Fruit fly (Drosophila melanogaster) whole organism, embryonic: ENCODE data around the gene Sgs5bis.

Experiments
- Aef1 ChIP-seq: fragments of 200-800 bp; sonication (Bioruptor generic); IDR thresholded peaks from 3 replicates; pipeline ENCODE4 v1.3.6; 2022; ENCODE audit warnings: missing biosample characterization, missing genetic modification characterization
- B-H2 ChIP-seq: fragments of 200-800 bp; sonication (Bioruptor generic); optimal IDR thresholded peaks from 2 replicates; lab custom pipeline; 2018; ENCODE audit warnings: missing biosample characterization, mild to moderate bottlenecking, missing genetic modification characterization
- BEAF-32 ChIP-seq: fragments of 200-800 bp; sonication (Bioruptor generic); optimal IDR thresholded peaks from 3 replicates; lab custom pipeline; 2017; ENCODE audit warnings: missing biosample characterization, missing genetic modification characterization, mild to moderate bottlenecking, moderate library complexity, missing genetic modification reagents
- CG10321 ChIP-seq: fragments of 200-800 bp; sonication (Bioruptor generic); IDR thresholded peaks from 2 replicates; pipeline ENCODE4 v1.3.6; 2022; ENCODE audit warnings: missing biosample characterization, missing genetic modification characterization
- CG10366 ChIP-seq: fragments of 200-800 bp; sonication (Bioruptor generic); IDR thresholded peaks from 2 replicates; pipeline ENCODE4 v1.3.6; 2022; ENCODE audit warnings: missing biosample characterization, missing genetic modification characterization
- CG10979 ChIP-seq: fragments of 200-800 bp; sonication (Bioruptor generic); optimal IDR thresholded peaks from 2 replicates; lab custom pipeline; 2018; ENCODE audit warnings: missing biosample characterization, mild to moderate bottlenecking, missing genetic modification characterization, moderate library complexity
- CG12071 ChIP-seq: fragments of 200-800 bp; sonication (Bioruptor generic); optimal IDR thresholded peaks from 3 replicates; lab custom pipeline; 2018; ENCODE audit warnings: missing biosample characterization, mild to moderate bottlenecking, missing genetic modification characterization
- CG12155 ChIP-seq: fragments of 200-800 bp; sonication (Bioruptor generic); optimal IDR thresholded peaks from 3 replicates; lab custom pipeline; 2016; ENCODE audit warnings: missing biosample characterization, missing genetic modification characterization
- CG1647 ChIP-seq: fragments of 200-800 bp; sonication (Bioruptor generic); optimal IDR thresholded peaks from 3 replicates; lab custom pipeline; 2016; ENCODE audit warnings: missing biosample characterization, missing genetic modification characterization
- CG16813 ChIP-seq: fragments of 200-800 bp; sonication (Bioruptor generic); IDR thresholded peaks from 3 replicates; pipeline ENCODE4 v1.3.6; 2022; ENCODE audit warnings: missing biosample characterization, missing genetic modification characterization; ENCODE audit not compliant: partially characterized antibody
- CG17385 ChIP-seq: fragments of 200-800 bp; sonication (Bioruptor generic); optimal IDR thresholded peaks from 3 replicates; lab custom pipeline; 2018; ENCODE audit warnings: missing biosample characterization, mild to moderate bottlenecking, missing genetic modification characterization
- CG1832 ChIP-seq: fragments of 200-800 bp; sonication (Bioruptor generic); optimal IDR thresholded peaks from 2 replicates; lab custom pipeline; 2017; ENCODE audit warnings: missing biosample characterization, mild to moderate bottlenecking, missing genetic modification characterization, inconsistent platforms
- CG2120 ChIP-seq: fragments of 200-800 bp; sonication (Bioruptor generic); optimal IDR thresholded peaks from 3 replicates; lab custom pipeline; 2016; ENCODE audit warnings: missing biosample characterization, missing genetic modification characterization
- CG2129 ChIP-seq: fragments of 200-800 bp; sonication (Bioruptor generic); IDR thresholded peaks from 2 replicates; pipeline ENCODE4 v1.3.6; 2022; ENCODE audit warnings: missing biosample characterization, missing genetic modification characterization; ENCODE audit not compliant: partially characterized antibody
- CG30403 ChIP-seq: fragments of 200-800 bp; sonication (Bioruptor generic); optimal IDR thresholded peaks from 3 replicates; lab custom pipeline; 2016; ENCODE audit warnings: missing biosample characterization, missing genetic modification characterization
- CG33213 ChIP-seq: fragments of 200-800 bp; sonication (Bioruptor generic); optimal IDR thresholded peaks from 3 replicates; lab custom pipeline; 2016; ENCODE audit warnings: missing biosample characterization, missing genetic modification characterization
- CG34376 ChIP-seq: fragments of 200-800 bp; sonication (Bioruptor generic); optimal IDR thresholded peaks from 2 replicates; lab custom pipeline; 2018; ENCODE audit warnings: missing biosample characterization, mild to moderate bottlenecking, missing genetic modification characterization
- CG4730 ChIP-seq: fragments of 200-800 bp; sonication (Bioruptor generic); IDR thresholded peaks from 2 replicates; pipeline ENCODE4 v1.3.6; 2022; ENCODE audit warnings: missing biosample characterization, missing genetic modification characterization
- CG8388 ChIP-seq: fragments of 200-800 bp; sonication (Bioruptor generic); optimal IDR thresholded peaks from 2 replicates; lab custom pipeline; 2019; ENCODE audit warnings: missing biosample characterization, mild to moderate bottlenecking, missing genetic modification characterization, moderate library complexity
- CoRest ChIP-seq: fragments of 200-800 bp; sonication (Bioruptor generic); optimal IDR thresholded peaks from 3 replicates; lab custom pipeline; 2018; ENCODE audit warnings: missing biosample characterization, mild to moderate bottlenecking, missing genetic modification characterization, moderate library complexity
- Dip3 ChIP-seq: fragments of 200-800 bp; sonication (Bioruptor generic); optimal IDR thresholded peaks from 3 replicates; lab custom pipeline; 2016; ENCODE audit warnings: missing biosample characterization, missing genetic modification characterization
- Dll ChIP-seq: fragments of 200-800 bp; sonication (Bioruptor generic); IDR thresholded peaks from 4 replicates; pipeline ENCODE4 v1.3.6; 2022; ENCODE audit warnings: missing biosample characterization, missing genetic modification characterization; ENCODE audit not compliant: partially characterized antibody
- ERR ChIP-seq: fragments of 200-800 bp; sonication (Bioruptor generic); optimal IDR thresholded peaks from 2 replicates; lab custom pipeline; 2016; ENCODE audit warnings: missing biosample characterization, missing genetic modification characterization
- Elba2 ChIP-seq: fragments of 200-800 bp; sonication (Bioruptor generic); optimal IDR thresholded peaks from 3 replicates; lab custom pipeline; 2016; ENCODE audit warnings: missing biosample characterization, missing genetic modification characterization
- Meics ChIP-seq: fragments of 200-800 bp; sonication (Bioruptor generic); optimal IDR thresholded peaks from 2 replicates; lab custom pipeline; 2017; ENCODE audit warnings: missing biosample characterization, mild to moderate bottlenecking, missing genetic modification characterization
- Scr ChIP-seq: fragments of 200-800 bp; sonication (Bioruptor generic); IDR thresholded peaks from 2 replicates; pipeline ENCODE4 v1.3.6; 2022; ENCODE audit warnings: missing biosample characterization, missing genetic modification characterization; ENCODE audit not compliant: partially characterized antibody
- az2 ChIP-seq: fragments of 200-800 bp; sonication (Bioruptor generic); optimal IDR thresholded peaks from 3 replicates; lab custom pipeline; 2016; ENCODE audit warnings: missing biosample characterization, missing genetic modification characterization
- chm ChIP-seq: fragments of 200-800 bp; sonication (Bioruptor generic); IDR thresholded peaks from 2 replicates; pipeline ENCODE4 v1.3.6; 2022; ENCODE audit warnings: missing biosample characterization, missing genetic modification characterization
- croc ChIP-seq: fragments of 200-800 bp; sonication (Bioruptor generic); conservative IDR thresholded peaks from 3 replicates; pipeline ENCODE4 v1.3.6; 2022; ENCODE audit warnings: missing biosample characterization, missing genetic modification characterization
- hbn ChIP-seq: fragments of 200-800 bp; sonication (Bioruptor generic); IDR thresholded peaks from 2 replicates; pipeline ENCODE4 v1.3.6; 2022; ENCODE audit warnings: missing biosample characterization, missing genetic modification characterization; ENCODE audit not compliant: partially characterized antibody
- hkb ChIP-seq, 2 experiments: fragments of 200-800 bp in 1 of 2; fragments of >200 bp in 1 of 2; sonication (Bioruptor generic) in 1 of 2; IDR thresholded peaks in 1 of 2; optimal IDR thresholded peaks in 1 of 2; 2 replicates each; pipeline versions ENCODE4 v1.3.6 to Lab custom; 2017 to 2022; ENCODE audit warnings: missing biosample characterization in 1 of 2, missing genetic modification characterization in 1 of 2
- kay ChIP-seq: fragments of 200-800 bp; sonication (Bioruptor generic); optimal IDR thresholded peaks from 2 replicates; lab custom pipeline; 2016; ENCODE audit warnings: missing biosample characterization, missing genetic modification characterization
- mam ChIP-seq: fragments of 200-800 bp; sonication (Bioruptor generic); optimal IDR thresholded peaks from 3 replicates; lab custom pipeline; 2016; ENCODE audit warnings: missing biosample characterization, missing genetic modification characterization
- oc ChIP-seq: fragments of 200-800 bp; sonication (Bioruptor generic); optimal IDR thresholded peaks from 2 replicates; lab custom pipeline; 2018; ENCODE audit warnings: missing biosample characterization, mild to moderate bottlenecking, missing genetic modification characterization, moderate library complexity
- pnt ChIP-seq: fragments of 200-800 bp; sonication (Bioruptor generic); optimal IDR thresholded peaks from 3 replicates; lab custom pipeline; 2016; ENCODE audit warnings: missing biosample characterization, missing genetic modification characterization
- salm ChIP-seq: fragments of 200-800 bp; sonication (Bioruptor generic); optimal IDR thresholded peaks from 2 replicates; lab custom pipeline; 2018; ENCODE audit warnings: missing biosample characterization, mild to moderate bottlenecking, missing genetic modification characterization
- tll ChIP-seq, 2 experiments: fragments of 200-800 bp in 1 of 2; fragments of >200 bp in 1 of 2; sonication (Bioruptor generic) in 1 of 2; optimal IDR thresholded peaks; 2 replicates each; lab custom pipeline; 2017 to 2019; ENCODE audit warnings: missing biosample characterization in 2 of 2, missing genetic modification characterization in 2 of 2, mild to moderate bottlenecking in 1 of 2, moderate library complexity in 1 of 2
- tup ChIP-seq: fragments of 200-800 bp; sonication (Bioruptor generic); optimal IDR thresholded peaks from 2 replicates; lab custom pipeline; 2016; ENCODE audit warnings: missing biosample characterization, mild to moderate bottlenecking, missing genetic modification characterization, moderate library complexity
- wor ChIP-seq: fragments of 200-800 bp; sonication (Bioruptor generic); IDR thresholded peaks from 2 replicates; pipeline ENCODE4 v1.3.6; 2022; ENCODE audit warnings: missing biosample characterization, missing genetic modification characterization

Gene Sgs5bis

DNA sequence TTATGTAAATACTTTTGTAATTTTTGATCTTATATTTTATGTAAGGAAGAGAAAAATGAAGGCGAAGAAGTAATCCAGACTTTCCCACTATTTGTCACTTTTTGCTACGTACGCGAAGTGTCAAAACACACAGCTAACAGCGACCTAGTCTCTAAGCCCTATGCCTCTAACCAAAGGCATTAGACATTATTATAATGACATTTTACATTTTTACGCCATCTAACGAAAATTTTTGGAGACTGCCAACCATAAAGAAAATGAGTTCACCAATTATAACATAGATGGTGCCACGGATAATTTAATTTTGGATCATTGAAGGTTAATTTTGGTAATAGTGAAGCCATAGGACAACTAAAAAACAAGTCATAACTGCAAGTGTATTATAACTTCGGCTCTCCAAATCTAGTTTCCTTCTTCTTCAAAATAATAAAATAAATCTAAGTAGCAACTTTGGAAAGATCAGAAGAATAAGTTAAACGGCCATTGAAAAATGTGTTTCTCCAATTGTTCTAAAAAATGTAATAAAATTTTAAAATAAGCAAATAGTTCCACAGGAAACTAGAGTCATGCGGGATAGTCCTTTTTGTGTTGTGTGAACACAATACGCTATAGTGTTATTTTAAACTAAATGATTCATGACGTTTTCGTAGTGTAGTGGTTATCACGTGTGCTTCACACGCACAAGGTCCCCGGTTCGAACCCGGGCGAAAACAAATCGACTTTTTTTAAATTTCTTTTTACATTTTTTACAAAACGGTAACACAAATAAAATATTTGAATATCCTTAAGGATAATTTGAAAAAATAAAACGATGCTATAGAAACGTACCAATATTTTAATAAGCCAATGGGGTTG lies 23.2 kb downstream of the Sgs5bis start (continued):
- TF ChIP-seq CG2120 (no peak), salm (tag; lab: Kevin White, UChicago) (no peak), CG33213 (GFP tag; lab: Kevin White, UChicago) (no peak), CG12155 (GFP tag; lab: Kevin White, UChicago) (no peak), CG4730 (GFP tag; lab: Robert Waterston, UW) (no peak), hbn (no peak; the same call in none of the 2 replicates), Meics (GFP tag; lab: Kevin White, UChicago) (no peak), CG30403 (GFP tag; lab: Kevin White, UChicago) (peak; percentile 39), hkb (optimal IDR thresholded peaks at IDR 0.05; lab: Kevin White, UChicago) (no peak), hkb (GFP tag; IDR thresholded peaks at IDR 0.05; lab: Robert Waterston, UW) (no peak), CG12071 (GFP tag; lab: Kevin White, UChicago) (no peak), pnt (GFP tag; lab: Kevin White, UChicago) (no peak), CoRest (tag; lab: Kevin White, UChicago) (no peak), CG10979 (tag; lab: Kevin White, UChicago) (peak; percentile 65), Dip3 (GFP tag; lab: Kevin White, UChicago) (no peak), ERR (GFP tag; lab: Kevin White, UChicago) (peak; percentile 27), Elba2 (GFP tag; lab: Kevin White, UChicago) (no peak), CG10366 (no peak), croc (GFP tag; lab: Robert Waterston, UW) (no peak), tup (GFP tag; lab: Kevin White, UChicago) (no peak), CG2129 (GFP tag; lab: Robert Waterston, UW) (no peak), CG10321 (GFP tag; lab: Robert Waterston, UW) (no peak), B-H2 (no peak), CG1647 (GFP tag; lab: Kevin White, UChicago) (no peak), mam (GFP tag; lab: Kevin White, UChicago) (peak; percentile 10), chm (GFP tag; lab: Robert Waterston, UW) (no peak), tll (GFP tag; optimal IDR thresholded peaks at IDR 0.05; lab: Kevin White, UChicago) (peak in 1 of 2 experiments; percentile 43), Scr (GFP tag; lab: Robert Waterston, UW) (no peak), kay (peak; percentile 28), Aef1 (no peak), CG34376 (GFP tag; lab: Kevin White, UChicago) (peak; percentile 63), CG1832 (no peak), Dll (GFP tag; lab: Robert Waterston, UW) (no peak; the same call in 2 of the 4 replicates), BEAF-32 (GFP tag; lab: Kevin White, UChicago) (no peak), CG8388 (GFP tag; lab: Kevin White, UChicago) (no peak), oc (tag; lab: Kevin White, UChicago) (no peak), CG16813 (no peak), wor (GFP tag; lab: Robert Waterston, UW) (no peak), CG17385 (GFP tag; lab: Kevin White, UChicago) (no peak), az2 (no peak)
